Worm (Caenorhabditis elegans): ENCODE results near the gene sumv-1.

sumv-1 gene

ce11 chrIII:5274250-5274649, 20.3 kb upstream of the sumv-1 start:
- peak; percentile 67 for TF ChIP-seq ama-1 (optimal IDR thresholded peaks at IDR 0.05)
- TF ChIP-seq egl-5 (tag; optimal IDR thresholded peaks at IDR 0.05) = no peak

- peak; percentile 12 for TF ChIP-seq nhr-25 (tag; optimal IDR thresholded peaks at IDR 0.05)
- no peak for TF ChIP-seq snpc-4 (tag; optimal IDR thresholded peaks at IDR 0.05)
- peak; percentile 17 for TF ChIP-seq pha-4 (tag; optimal IDR thresholded peaks at IDR 0.05)
- TF ChIP-seq tbx-2 (tag; optimal IDR thresholded peaks at IDR 0.05) = peak; percentile 15
- TF ChIP-seq elt-2 (tag; optimal IDR thresholded peaks at IDR 0.05) = peak; percentile 27
- no peak for TF ChIP-seq eor-1 (tag; optimal IDR thresholded peaks at IDR 0.05)
These were observed 19.4 kb upstream of the sumv-1 start, which contains the start of gene ztf-8 for ce11 chrIII:5273396-5273857. ztf-8 (minus strand) TSS chrIII:5273471.

ce11 chrIII:5269814-5270213, 15.8 kb upstream of the sumv-1 start, which contains the start of gene ZC395.4:
ZC395.4 (plus strand) TSS chrIII:5270114.
- TF ChIP-seq mml-1 (tag; optimal IDR thresholded peaks at IDR 0.05) (no peak), skn-1 (tag; optimal IDR thresholded peaks at IDR 0.05) (no peak), ztf-11 (tag; optimal IDR thresholded peaks at IDR 0.05) (no peak), fkh-2 (tag; optimal IDR thresholded peaks at IDR 0.05) (no peak), nhr-28 (tag; optimal IDR thresholded peaks at IDR 0.05) (no peak), pqm-1 (tag; optimal IDR thresholded peaks at IDR 0.05) (no peak), aly-2 (tag; optimal IDR thresholded peaks at IDR 0.05) (no peak), nhr-23 (tag; optimal IDR thresholded peaks at IDR 0.05) (no peak), unc-39 (tag; optimal IDR thresholded peaks at IDR 0.05) (no peak), ceh-28 (tag; optimal IDR thresholded peaks at IDR 0.05) (no peak), hmg-11 (tag; optimal IDR thresholded peaks at IDR 0.05) (no peak), ceh-82 (tag; optimal IDR thresholded peaks at IDR 0.05) (no peak), nhr-237 (tag; optimal IDR thresholded peaks at IDR 0.05) (no peak), fos-1 (tag; optimal IDR thresholded peaks at IDR 0.05) (no peak), pha-4 (tag; optimal IDR thresholded peaks at IDR 0.05) (no peak), mdl-1 (tag; optimal IDR thresholded peaks at IDR 0.05) (no peak), elt-2 (tag; optimal IDR thresholded peaks at IDR 0.05) (no peak), nhr-25 (tag; optimal IDR thresholded peaks at IDR 0.05) (no peak), jun-1 (tag; optimal IDR thresholded peaks at IDR 0.05) (no peak), ztf-4 (tag; optimal IDR thresholded peaks at IDR 0.05) (no peak)

ce11 chrIII:5268486-5268885, 14.5 kb upstream of the sumv-1 start:
- TF ChIP-seq pha-4 (tag; optimal IDR thresholded peaks at IDR 0.05) (peak; percentile 28), jun-1 (tag; optimal IDR thresholded peaks at IDR 0.05) (peak; percentile 1), sea-2 (GFP tag; optimal IDR thresholded peaks at IDR 0.05) (no peak)

- TF ChIP-seq pqm-1 (tag; optimal IDR thresholded peaks at IDR 0.05) (peak; percentile 74), ceh-82 (tag; optimal IDR thresholded peaks at IDR 0.05) (no peak), snpc-4 (tag; optimal IDR thresholded peaks at IDR 0.05) (no peak), ceh-9 (tag; optimal IDR thresholded peaks at IDR 0.05) (no peak), nhr-77 (tag; optimal IDR thresholded peaks at IDR 0.05) (no peak), nhr-43 (tag; optimal IDR thresholded peaks at IDR 0.05; ENCODE audit: poor library complexity, severe bottlenecking) (no peak), pha-4 (tag; optimal IDR thresholded peaks at IDR 0.05) (peak; percentile 57), elt-2 (tag; optimal IDR thresholded peaks at IDR 0.05) (peak; percentile 57), ama-1 (optimal IDR thresholded peaks at IDR 0.05) (peak; percentile 15), unc-62 (GFP tag; optimal IDR thresholded peaks at IDR 0.05) (no peak), ceh-16 (tag; optimal IDR thresholded peaks at IDR 0.05) (no peak)
These were observed 13.4 kb upstream of the sumv-1 start, which contains the start of gene ZC395.5 for ce11 chrIII:5267217-5267906. ZC395.5 (plus strand) TSS chrIII:5267848.

ce11 chrIII:5264813-5265212, 10.8 kb upstream of the sumv-1 start, which contains the start of gene gro-1:
gro-1 (plus strand) TSS chrIII:5265113.
- TF ChIP-seq fkh-10 (GFP tag; optimal IDR thresholded peaks at IDR 0.05) = no peak
- TF ChIP-seq sea-2 (GFP tag; optimal IDR thresholded peaks at IDR 0.05) = no peak
- no peak for TF ChIP-seq nhr-12 (tag; optimal IDR thresholded peaks at IDR 0.05)
- TF ChIP-seq eor-1 (tag; optimal IDR thresholded peaks at IDR 0.05) = no peak
- no peak for TF ChIP-seq nhr-76 (tag; optimal IDR thresholded peaks at IDR 0.05)
- no peak for TF ChIP-seq ztf-11 (tag; optimal IDR thresholded peaks at IDR 0.05)
- no peak for TF ChIP-seq mdl-1 (tag; optimal IDR thresholded peaks at IDR 0.05)
- no peak for TF ChIP-seq nhr-25 (tag; optimal IDR thresholded peaks at IDR 0.05)
- TF ChIP-seq egl-5 (tag; optimal IDR thresholded peaks at IDR 0.05) = no peak
- TF ChIP-seq nhr-67 (tag; optimal IDR thresholded peaks at IDR 0.05) = no peak
- no peak for TF ChIP-seq snpc-4 (tag; optimal IDR thresholded peaks at IDR 0.05)
- no peak for TF ChIP-seq fos-1 (tag; optimal IDR thresholded peaks at IDR 0.05)
- TF ChIP-seq skn-1 (tag; optimal IDR thresholded peaks at IDR 0.05) = no peak
- TF ChIP-seq zag-1 (tag; optimal IDR thresholded peaks at IDR 0.05) = no peak
